Worm (Caenorhabditis elegans) whole organism, late embryonic: ENCODE results near the gene ttr-47.

Experiments
- K02D7.2 ChIP-seq: sonication (generic microtip); optimal IDR thresholded peaks from 2 replicates; lab custom pipeline; 2017; ENCODE audit warnings: mild to moderate bottlenecking, missing genetic modification characterization, missing compliant biosample characterization
- ama-1 ChIP-seq: fragments of 150-350 bp; optimal IDR thresholded peaks from 2 replicates; lab custom pipeline; 2014
- ceh-18 ChIP-seq: sonication (generic microtip); optimal IDR thresholded peaks from 2 replicates; lab custom pipeline; 2016; ENCODE audit warnings: missing genetic modification characterization, missing compliant biosample characterization
- ceh-22 ChIP-seq: sonication (generic microtip); optimal IDR thresholded peaks from 2 replicates; lab custom pipeline; 2017; ENCODE audit warnings: missing biosample characterization, missing genetic modification characterization
- ceh-24 ChIP-seq: sonication (generic microtip); optimal IDR thresholded peaks from 2 replicates; lab custom pipeline; 2016; ENCODE audit warnings: mild to moderate bottlenecking, missing genetic modification characterization, missing compliant biosample characterization
- ceh-30 ChIP-seq: fragments of 150-350 bp; optimal IDR thresholded peaks from 2 replicates; lab custom pipeline; 2014; ENCODE audit warnings: missing biosample characterization, missing genetic modification characterization
- dve-1 ChIP-seq: sonication (generic microtip); optimal IDR thresholded peaks from 2 replicates; lab custom pipeline; 2017; ENCODE audit warnings: antibody characterized with exemption, mild to moderate bottlenecking, missing genetic modification characterization, missing compliant biosample characterization
- elt-2 ChIP-seq: sonication (generic microtip); optimal IDR thresholded peaks from 2 replicates; lab custom pipeline; 2016; ENCODE audit warnings: missing genetic modification reagents, missing genetic modification characterization, missing compliant biosample characterization
- fkh-10 ChIP-seq: fragments of 150-350 bp; optimal IDR thresholded peaks from 2 replicates; lab custom pipeline; 2014; ENCODE audit warnings: missing biosample characterization, missing genetic modification reagents, missing genetic modification characterization
- nhr-11 ChIP-seq: fragments of 150-350 bp; optimal IDR thresholded peaks from 2 replicates; lab custom pipeline; 2014; ENCODE audit warnings: missing biosample characterization, missing genetic modification characterization
- nhr-232 ChIP-seq: sonication (generic microtip); optimal IDR thresholded peaks from 2 replicates; lab custom pipeline; 2016; ENCODE audit warnings: missing genetic modification characterization, missing compliant biosample characterization
- pqm-1 ChIP-seq: sonication (generic microtip); optimal IDR thresholded peaks from 2 replicates; lab custom pipeline; 2016; ENCODE audit warnings: missing genetic modification characterization, missing compliant biosample characterization
- pros-1 ChIP-seq: fragments of 150-350 bp; optimal IDR thresholded peaks from 2 replicates; lab custom pipeline; 2014; ENCODE audit warnings: missing biosample characterization, missing genetic modification reagents, missing genetic modification characterization
- sdc-2 ChIP-seq: sonication (generic microtip); optimal IDR thresholded peaks from 2 replicates; lab custom pipeline; 2016; ENCODE audit warnings: missing genotype, missing genetic modification characterization, missing compliant biosample characterization

DNA sequence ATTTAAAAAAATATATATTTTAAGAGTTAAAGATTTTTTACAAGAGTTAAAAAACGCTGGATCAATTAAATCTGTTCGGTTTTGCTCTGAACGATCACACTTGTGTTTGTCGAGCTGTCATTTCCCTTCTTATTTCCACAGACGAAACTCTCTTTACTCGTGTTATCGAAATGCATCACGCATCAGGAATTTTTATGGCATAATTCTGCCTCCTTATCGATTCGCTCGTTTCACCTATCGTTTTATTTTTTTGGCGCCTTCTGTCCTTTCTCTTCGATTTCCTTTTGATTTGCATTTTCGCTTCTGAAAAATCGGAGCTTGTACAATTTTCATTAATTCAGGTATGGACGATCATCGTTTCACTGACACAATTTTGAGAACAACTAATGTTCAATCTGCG is 25.5 kb downstream of the ttr-47 start:
- TF ChIP-seq ceh-22 (tag; lab: Kevin White, UChicago), result no peak
- no peak for TF ChIP-seq elt-2 (tag; lab: Kevin White, UChicago)
- no peak for TF ChIP-seq ama-1 (lab: Kevin White, UChicago)
- no peak for TF ChIP-seq ceh-24
- TF ChIP-seq nhr-11, result no peak
- TF ChIP-seq nhr-232 (tag; lab: Kevin White, UChicago), result no peak
- no peak for TF ChIP-seq dve-1 (tag; lab: Kevin White, UChicago)
- no peak for TF ChIP-seq ceh-30 (tag; lab: Kevin White, UChicago)
- TF ChIP-seq K02D7.2, result no peak
- no peak for TF ChIP-seq pros-1 (tag; lab: Kevin White, UChicago)
- no peak for TF ChIP-seq pqm-1
- no peak for TF ChIP-seq fkh-10 (GFP tag; lab: Kevin White, UChicago)
- no peak for TF ChIP-seq sdc-2 (tag; lab: Kevin White, UChicago)
- TF ChIP-seq ceh-18 (tag; lab: Kevin White, UChicago), result no peak
